Fruit fly (Drosophila melanogaster) Kc167 (cell line): ENCODE data around the gene TwdlZ.

ENCODE experiments used
- Sin3A ChIP-seq: fragments of >200 bp; optimal IDR thresholded peaks from 2 replicates; lab custom pipeline; 2018; ENCODE audit warnings: missing external identifiers
- ttk ChIP-seq: sonication (Bioruptor generic); optimal IDR thresholded peaks from 2 replicates; lab custom pipeline; 2017; ENCODE audit warnings: missing external identifiers

DNA sequence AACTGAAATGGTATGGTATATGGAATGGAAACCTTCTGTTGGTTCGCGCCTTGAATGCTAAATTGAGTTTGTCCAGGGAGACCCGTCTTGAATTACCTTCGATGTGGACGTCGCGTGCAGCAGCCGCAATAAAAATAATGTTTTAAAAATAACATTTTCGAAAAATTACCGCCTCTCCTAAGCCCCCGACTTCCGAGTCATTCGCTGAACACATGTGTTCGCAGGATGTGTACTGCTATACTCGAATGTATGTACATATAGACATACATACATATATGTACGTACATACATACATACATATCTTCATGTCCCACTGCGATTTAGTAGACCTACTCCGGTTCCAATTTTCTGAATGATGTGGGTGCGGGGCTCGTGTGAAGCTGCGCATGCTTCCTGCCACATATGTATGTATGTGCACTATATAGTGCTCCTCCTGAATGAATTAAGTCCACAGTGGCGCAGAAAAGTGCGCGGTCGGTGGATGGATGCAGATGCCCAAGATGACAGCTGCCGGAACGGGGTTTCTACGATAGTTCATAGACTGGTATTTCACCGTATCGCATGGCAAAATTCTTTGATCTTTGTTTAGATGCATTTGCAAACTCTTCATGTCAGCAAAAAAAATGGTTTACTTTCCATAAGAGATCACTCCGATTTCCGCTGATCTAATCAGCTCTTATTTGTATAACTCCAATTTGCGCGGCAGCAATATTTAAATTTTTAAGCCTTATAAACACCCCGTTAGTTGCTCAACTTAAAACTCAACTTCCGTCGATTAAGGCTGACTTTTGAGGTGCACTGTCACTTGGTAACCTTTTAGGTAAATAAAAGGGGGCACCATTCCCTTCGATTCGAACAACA is 36.5 kb downstream of the TwdlZ start:
- no peak for TF ChIP-seq ttk (lab: Kevin White, UChicago)
- no peak for TF ChIP-seq Sin3A (lab: Kevin White, UChicago)
